Worm (Caenorhabditis elegans): ENCODE results near the gene baf-1.

ce11 chrIII:9489798-9490197 is 22.5 kb downstream of the baf-1 start:
- TF ChIP-seq nhr-90 (tag; optimal IDR thresholded peaks at IDR 0.05; ENCODE audit: poor library complexity) = no peak
- TF ChIP-seq egl-13 (tag; optimal IDR thresholded peaks at IDR 0.05) = no peak
- TF ChIP-seq ama-1 (optimal IDR thresholded peaks at IDR 0.05) = no peak
- TF ChIP-seq ceh-88 (GFP tag; IDR thresholded peaks at IDR 0.05) = no peak

All from whole organism, L1 larva.